Fruit fly (Drosophila melanogaster): Measurements from ENCODE around the gene rg.

Gene rg

DNA sequence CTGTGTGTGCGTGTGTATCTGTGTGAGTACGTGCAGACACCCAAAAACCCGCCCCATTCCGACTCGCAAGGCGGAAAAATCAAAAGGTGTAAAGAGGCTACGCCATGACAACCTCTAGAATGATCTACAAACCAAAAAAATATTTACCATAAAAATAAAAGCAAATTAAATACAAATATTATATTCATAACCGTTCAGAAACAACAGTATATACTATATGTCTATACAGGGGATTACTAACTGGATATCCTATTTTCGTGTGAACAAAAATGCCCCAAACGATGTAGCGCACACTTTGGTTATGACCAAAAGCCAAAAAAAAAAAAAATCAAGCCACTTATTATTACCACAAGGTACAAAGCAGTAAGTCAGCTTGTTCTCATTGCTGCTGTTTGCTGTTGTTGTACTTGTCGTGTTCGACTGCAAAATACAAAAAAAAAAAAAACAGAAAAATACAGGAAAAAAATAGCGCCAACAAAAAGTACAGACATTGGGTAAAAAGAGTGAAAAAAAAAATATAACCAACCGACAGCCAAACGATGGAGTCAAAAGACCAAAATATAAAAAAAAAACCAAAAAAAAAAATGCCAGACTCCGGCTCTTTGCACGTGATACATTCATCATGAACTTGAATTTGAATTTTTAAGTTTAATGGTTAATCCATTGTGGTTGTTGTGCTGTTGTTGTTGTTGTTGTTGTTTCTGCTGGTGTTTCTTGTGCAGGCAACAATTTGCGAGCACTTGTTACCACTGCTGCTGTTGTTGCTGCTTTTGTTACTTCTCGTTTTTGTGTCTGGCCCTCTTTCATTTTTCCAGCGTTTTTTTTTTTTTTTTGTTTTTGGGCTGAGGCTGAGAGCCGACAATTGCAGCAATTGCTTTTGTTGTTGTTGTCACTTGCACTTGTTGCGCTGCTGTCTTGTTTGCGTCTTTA lies 43.8 kb upstream of the rg start (continued):
- TF ChIP-seq CG13123 (GFP tag; optimal IDR thresholded peaks at IDR 0.05): no peak
- TF ChIP-seq CG3995 (GFP tag; optimal IDR thresholded peaks at IDR 0.05): no peak
- peak; percentile 55 for TF ChIP-seq CG12391 (tag; optimal IDR thresholded peaks at IDR 0.05)
- TF ChIP-seq Nf-YA (GFP tag; IDR thresholded peaks at IDR 0.05): peak; percentile 70
- peak; percentile 27; the same call in 1 of the 2 replicates for TF ChIP-seq Poxn (GFP tag; IDR thresholded peaks at IDR 0.05)
- TF ChIP-seq CG11560 (tag; IDR thresholded peaks at IDR 0.05): peak; percentile 66
- no peak for TF ChIP-seq br (optimal IDR thresholded peaks at IDR 0.05)
- peak; percentile 20; the same call in 1 of the 3 replicates for TF ChIP-seq croc (GFP tag; conservative IDR thresholded peaks at IDR 0.05)
- TF ChIP-seq CTCF (GFP tag; optimal IDR thresholded peaks at IDR 0.05): no peak
- no peak for TF ChIP-seq CG15601 (tag; optimal IDR thresholded peaks at IDR 0.05)
- no peak for TF ChIP-seq CG17802 (tag; optimal IDR thresholded peaks at IDR 0.05)
- TF ChIP-seq chinmo (GFP tag; IDR thresholded peaks at IDR 0.05; ENCODE audit: partially characterized antibody): 0 out of 4 replicates have a peak, but pooled peaks have one; percentile 24
- TF ChIP-seq bsh (GFP tag; optimal IDR thresholded peaks at IDR 0.05): peak in 1 of 2 experiments; percentile 56
- TF ChIP-seq CG7745 (tag; optimal IDR thresholded peaks at IDR 0.05): no peak
- TF ChIP-seq Bdp1 (GFP tag; optimal IDR thresholded peaks at IDR 0.05): no peak
- TF ChIP-seq CG32767 (GFP tag; IDR thresholded peaks at IDR 0.05): peak; percentile 62
- TF ChIP-seq CG11398 (GFP tag; optimal IDR thresholded peaks at IDR 0.05): no peak
- 0 out of 2 replicates have a peak, but pooled peaks have one; percentile 16 for TF ChIP-seq peb (GFP tag; IDR thresholded peaks at IDR 0.05)
- TF ChIP-seq Dip2 (GFP tag; IDR thresholded peaks at IDR 0.05): no peak
- peak; percentile 37 for TF ChIP-seq CG12219 (GFP tag; optimal IDR thresholded peaks at IDR 0.05)
- peak; percentile 56 for TF ChIP-seq E2f2 (GFP tag; IDR thresholded peaks at IDR 0.05)
- peak; percentile 43; the same call in 1 of the 2 replicates for TF ChIP-seq CG17328 (GFP tag; IDR thresholded peaks at IDR 0.05)
- TF ChIP-seq kah (GFP tag; optimal IDR thresholded peaks at IDR 0.05): no peak
- TF ChIP-seq fd64A (GFP tag; optimal IDR thresholded peaks at IDR 0.05): no peak
- TF ChIP-seq cg (GFP tag; optimal IDR thresholded peaks at IDR 0.05): no peak
- no peak for TF ChIP-seq disco-r (GFP tag; optimal IDR thresholded peaks at IDR 0.05)
- no peak; the same call in 1 of the 3 replicates for TF ChIP-seq Dbx (GFP tag; IDR thresholded peaks at IDR 0.05)
- TF ChIP-seq cwo (GFP tag; optimal IDR thresholded peaks at IDR 0.05): peak; percentile 42
- TF ChIP-seq CG14441 (GFP tag; IDR thresholded peaks at IDR 0.05): peak; percentile 86
- TF ChIP-seq CG30020 (tag; optimal IDR thresholded peaks at IDR 0.05): no peak
- 0 out of 2 replicates have a peak, but pooled peaks have one; percentile 28 for TF ChIP-seq ssp (GFP tag; IDR thresholded peaks at IDR 0.05)
- peak; percentile 77 for TF ChIP-seq seq (GFP tag; IDR thresholded peaks at IDR 0.05)
- peak; percentile 20 for TF ChIP-seq tup (GFP tag; optimal IDR thresholded peaks at IDR 0.05)
- peak; percentile 63 for TF ChIP-seq CG30403 (GFP tag; optimal IDR thresholded peaks at IDR 0.05)
- no peak for TF ChIP-seq HLHmδ (GFP tag; optimal IDR thresholded peaks at IDR 0.05)
- TF ChIP-seq Dek (tag; optimal IDR thresholded peaks at IDR 0.05): peak; percentile 68
- peak; percentile 89 for TF ChIP-seq Med (GFP tag)
- peak; percentile 47 for TF ChIP-seq Ravus (GFP tag; IDR thresholded peaks at IDR 0.05)
- TF ChIP-seq aop (GFP tag; IDR thresholded peaks at IDR 0.05): no peak
- TF ChIP-seq CG18619 (GFP tag; optimal IDR thresholded peaks at IDR 0.05): peak; percentile 34
- peak; percentile 22; the same call in 1 of the 2 replicates for TF ChIP-seq ham (GFP tag; IDR thresholded peaks at IDR 0.05)
- TF ChIP-seq gfzf (GFP tag; optimal IDR thresholded peaks at IDR 0.05): no peak
- TF ChIP-seq Sox102F (GFP tag; optimal IDR thresholded peaks at IDR 0.05): peak; percentile 68
- no peak for TF ChIP-seq vnd (GFP tag; IDR thresholded peaks at IDR 0.05; ENCODE audit: partially characterized antibody)
- peak; percentile 36 for TF ChIP-seq CG6813 (GFP tag; optimal IDR thresholded peaks at IDR 0.05)
- TF ChIP-seq gcm (GFP tag; optimal IDR thresholded peaks at IDR 0.05): no peak
- TF ChIP-seq CG3838 (GFP tag; optimal IDR thresholded peaks at IDR 0.05): no peak
- TF ChIP-seq Eip74EF (GFP tag; optimal IDR thresholded peaks at IDR 0.05): peak in 1 of 2 experiments; percentile 60

Data from whole organism, embryonic.